Worm (Caenorhabditis elegans) whole organism, L4/young adult: Measurements from ENCODE around the gene srlf-17.

ENCODE experiments used
- W03F9.2 ChIP-seq: fragments of 150-350 bp; optimal IDR thresholded peaks from 2 replicates; lab custom pipeline; 2014; ENCODE audit warnings: missing biosample characterization, missing genetic modification characterization
- him-1 ChIP-seq: sonication (generic microtip); optimal IDR thresholded peaks from 2 replicates; lab custom pipeline; 2016; ENCODE audit warnings: missing genotype, missing genetic modification reagents, missing genetic modification characterization, missing compliant biosample characterization

- TF ChIP-seq W03F9.2 (tag; lab: Kevin White, UChicago), result no peak
- TF ChIP-seq him-1, result no peak
Observed at ce11 chrIV:11089527-11089926, 13.0 kb downstream of the srlf-17 start, which contains the start of gene M7.7.
